Fruit fly (Drosophila melanogaster) whole organism, embryonic: ENCODE measurements around the gene CG14721.

Experiments used
- Adf1 ChIP-seq: fragments of 200-800 bp; sonication (Bioruptor generic); IDR thresholded peaks from 2 replicates; pipeline ENCODE4 v1.3.6; 2022; ENCODE audit warnings: missing biosample characterization, missing genetic modification characterization
- BtbVII ChIP-seq: fragments of 200-800 bp; sonication (Bioruptor generic); optimal IDR thresholded peaks from 3 replicates; lab custom pipeline; 2017; ENCODE audit warnings: missing biosample characterization, mild to moderate bottlenecking, missing genetic modification characterization
- CG10274 ChIP-seq: fragments of 200-800 bp; sonication (Bioruptor generic); optimal IDR thresholded peaks from 3 replicates; lab custom pipeline; 2017; ENCODE audit warnings: missing biosample characterization, mild to moderate bottlenecking, missing genetic modification characterization
- CG11723 ChIP-seq: fragments of 200-800 bp; sonication (Bioruptor generic); optimal IDR thresholded peaks from 2 replicates; lab custom pipeline; 2017; ENCODE audit warnings: missing biosample characterization, mild to moderate bottlenecking, missing genetic modification characterization
- CG12155 ChIP-seq: fragments of 200-800 bp; sonication (Bioruptor generic); optimal IDR thresholded peaks from 3 replicates; lab custom pipeline; 2016; ENCODE audit warnings: missing biosample characterization, missing genetic modification characterization
- CG12219 ChIP-seq: fragments of 200-800 bp; sonication (Bioruptor generic); optimal IDR thresholded peaks from 3 replicates; lab custom pipeline; 2018; ENCODE audit warnings: missing biosample characterization, mild to moderate bottlenecking, missing genetic modification characterization
- CG13624 ChIP-seq: fragments of 200-800 bp; sonication (Bioruptor generic); optimal IDR thresholded peaks from 2 replicates; lab custom pipeline; 2016; ENCODE audit warnings: missing biosample characterization, missing genetic modification characterization
- CG14050 ChIP-seq: fragments of 200-800 bp; sonication (Bioruptor generic); IDR thresholded peaks from 3 replicates; pipeline ENCODE4 v1.3.6; 2022; ENCODE audit warnings: missing biosample characterization, missing genetic modification characterization
- CG17359 ChIP-seq: fragments of 200-800 bp; sonication (Bioruptor generic); optimal IDR thresholded peaks from 3 replicates; lab custom pipeline; 2018; ENCODE audit warnings: missing biosample characterization, mild to moderate bottlenecking, missing genetic modification characterization, moderate library complexity
- CG2678 ChIP-seq: fragments of 200-800 bp; sonication (Bioruptor generic); optimal IDR thresholded peaks from 3 replicates; lab custom pipeline; 2019; ENCODE audit warnings: missing biosample characterization, mild to moderate bottlenecking, missing genetic modification characterization, moderate library complexity
- CG33557 ChIP-seq: fragments of 200-800 bp; sonication (Bioruptor generic); optimal IDR thresholded peaks from 2 replicates; lab custom pipeline; 2019; ENCODE audit warnings: missing biosample characterization, mild to moderate bottlenecking, missing genetic modification characterization, moderate library complexity
- CG5953 ChIP-seq: fragments of 200-800 bp; sonication (Bioruptor generic); IDR thresholded peaks from 2 replicates; pipeline ENCODE4 v1.3.6; 2022; ENCODE audit warnings: missing biosample characterization, missing genetic modification characterization
- CG6683 ChIP-seq: fragments of 200-800 bp; sonication (Bioruptor generic); optimal IDR thresholded peaks from 2 replicates; lab custom pipeline; 2017; ENCODE audit warnings: missing biosample characterization, mild to moderate bottlenecking, missing genetic modification characterization, missing genetic modification reagents
- CG8089 ChIP-seq: fragments of 200-800 bp; sonication (Bioruptor generic); optimal IDR thresholded peaks from 3 replicates; lab custom pipeline; 2016; ENCODE audit warnings: missing biosample characterization, missing genetic modification characterization
- CG8765 ChIP-seq: fragments of 200-800 bp; sonication (Bioruptor generic); IDR thresholded peaks from 2 replicates; pipeline ENCODE4 v1.3.6; 2022; ENCODE audit warnings: missing biosample characterization, missing genetic modification characterization
- CoRest ChIP-seq: fragments of 200-800 bp; sonication (Bioruptor generic); optimal IDR thresholded peaks from 3 replicates; lab custom pipeline; 2018; ENCODE audit warnings: missing biosample characterization, mild to moderate bottlenecking, missing genetic modification characterization, moderate library complexity
- D19A ChIP-seq: fragments of 200-800 bp; optimal IDR thresholded peaks from 3 replicates; lab custom pipeline; 2019; ENCODE audit warnings: missing biosample characterization, mild to moderate bottlenecking, missing genetic modification characterization, moderate library complexity
- Doc2 ChIP-seq: fragments of 200-800 bp; sonication (Bioruptor generic); IDR thresholded peaks from 2 replicates; pipeline ENCODE4 v1.3.6; 2022; ENCODE audit warnings: missing biosample characterization, missing genetic modification characterization
- Dref ChIP-seq: fragments of 200-800 bp; sonication (Bioruptor generic); IDR thresholded peaks from 2 replicates; pipeline ENCODE4 v1.3.6; 2022; ENCODE audit warnings: missing biosample characterization, missing genetic modification characterization
- E2f1 ChIP-seq: fragments of 200-800 bp; sonication (Bioruptor generic); IDR thresholded peaks from 2 replicates; pipeline ENCODE4 v1.3.6; 2022; ENCODE audit warnings: missing biosample characterization, missing genetic modification characterization
- Elba2 ChIP-seq: fragments of 200-800 bp; sonication (Bioruptor generic); optimal IDR thresholded peaks from 3 replicates; lab custom pipeline; 2016; ENCODE audit warnings: missing biosample characterization, missing genetic modification characterization
- Lpt ChIP-seq: fragments of >200 bp; optimal IDR thresholded peaks from 2 replicates; lab custom pipeline; 2018; ENCODE audit warnings: missing biosample characterization, missing genetic modification characterization
- Max ChIP-seq: fragments of 200-800 bp; sonication (Bioruptor generic); optimal IDR thresholded peaks from 2 replicates; lab custom pipeline; 2016; ENCODE audit warnings: missing biosample characterization, mild to moderate bottlenecking, missing genetic modification characterization
- Myb ChIP-seq: fragments of 200-800 bp; sonication (Bioruptor generic); optimal IDR thresholded peaks from 2 replicates; lab custom pipeline; 2016; ENCODE audit warnings: missing biosample characterization, missing genetic modification characterization
- NC2β ChIP-seq: fragments of 200-800 bp; sonication (Bioruptor generic); optimal IDR thresholded peaks from 2 replicates; lab custom pipeline; 2016; ENCODE audit warnings: missing biosample characterization, missing genetic modification characterization
- Nf-YA ChIP-seq: fragments of 200-800 bp; sonication (Bioruptor generic); IDR thresholded peaks from 2 replicates; pipeline ENCODE4 v1.3.6; 2022; ENCODE audit warnings: missing biosample characterization, missing genetic modification characterization
- Ravus ChIP-seq: fragments of 200-800 bp; sonication (Bioruptor generic); IDR thresholded peaks from 2 replicates; pipeline ENCODE4 v1.3.6; 2022; ENCODE audit warnings: missing biosample characterization, missing genetic modification characterization
- Rfx ChIP-seq: fragments of 200-800 bp; sonication (Bioruptor generic); IDR thresholded peaks from 2 replicates; pipeline ENCODE4 v1.3.6; 2022; ENCODE audit warnings: missing biosample characterization, missing genetic modification characterization
- Side ChIP-seq: fragments of 200-800 bp; sonication (Bioruptor generic); optimal IDR thresholded peaks from 2 replicates; lab custom pipeline; 2016; ENCODE audit warnings: missing biosample characterization, missing genetic modification characterization
- Sin3A ChIP-seq: fragments of >200 bp; optimal IDR thresholded peaks from 2 replicates; lab custom pipeline; 2018
- Taf1 ChIP-seq: fragments of 200-800 bp; sonication (Bioruptor generic); IDR thresholded peaks from 2 replicates; pipeline ENCODE4 v1.3.6; 2022; ENCODE audit warnings: missing biosample characterization, missing genetic modification characterization
- Xbp1 ChIP-seq: fragments of 200-800 bp; sonication (Bioruptor generic); optimal IDR thresholded peaks from 3 replicates; lab custom pipeline; 2016; ENCODE audit warnings: missing biosample characterization, mild to moderate bottlenecking, missing genetic modification characterization
- ash1 ChIP-seq: fragments of 200-800 bp; sonication (Bioruptor generic); optimal IDR thresholded peaks from 2 replicates; lab custom pipeline; 2018; ENCODE audit warnings: missing biosample characterization, mild to moderate bottlenecking, missing genetic modification characterization
- br ChIP-seq: fragments of >200 bp; optimal IDR thresholded peaks from 2 replicates; lab custom pipeline; 2017
- crc ChIP-seq: fragments of 200-800 bp; sonication (Bioruptor generic); optimal IDR thresholded peaks from 2 replicates; lab custom pipeline; 2016; ENCODE audit warnings: missing biosample characterization, missing genetic modification characterization
- crp ChIP-seq, 2 experiments: fragments of 200-800 bp; sonication (Bioruptor generic); optimal IDR thresholded peaks; 2 replicates in 1 of 2; 3 replicates in 1 of 2; lab custom pipeline; 2017; ENCODE audit warnings: missing biosample characterization in 2 of 2, missing genetic modification characterization in 2 of 2, mild to moderate bottlenecking in 1 of 2, moderate library complexity in 1 of 2
- da ChIP-seq: fragments of 200-800 bp; sonication (Bioruptor generic); optimal IDR thresholded peaks from 2 replicates; lab custom pipeline; 2016; ENCODE audit warnings: missing biosample characterization, missing genetic modification characterization
- fd64A ChIP-seq: fragments of 200-800 bp; sonication (Bioruptor generic); optimal IDR thresholded peaks from 3 replicates; lab custom pipeline; 2018; ENCODE audit warnings: missing biosample characterization, mild to moderate bottlenecking, missing genetic modification characterization
- fd96Cb ChIP-seq: fragments of 200-800 bp; sonication (Bioruptor generic); optimal IDR thresholded peaks from 2 replicates; lab custom pipeline; 2018; ENCODE audit warnings: missing biosample characterization, mild to moderate bottlenecking, missing genetic modification characterization, moderate library complexity
- grn ChIP-seq: fragments of 200-800 bp; sonication (Bioruptor generic); optimal IDR thresholded peaks from 3 replicates; lab custom pipeline; 2017; ENCODE audit warnings: missing biosample characterization, missing genetic modification characterization
- h ChIP-seq: fragments of >200 bp; optimal IDR thresholded peaks from 2 replicates; lab custom pipeline; 2017
- klu ChIP-seq: fragments of 200-800 bp; sonication (Bioruptor generic); IDR thresholded peaks from 2 replicates; pipeline ENCODE4 v1.3.6; 2022; ENCODE audit warnings: missing biosample characterization, missing genetic modification characterization
- nom ChIP-seq: fragments of 200-800 bp; sonication (Bioruptor generic); optimal IDR thresholded peaks from 2 replicates; lab custom pipeline; 2017; ENCODE audit warnings: missing biosample characterization, missing genetic modification characterization, mild to moderate bottlenecking, moderate library complexity, missing genetic modification reagents
- onecut ChIP-seq: fragments of 200-800 bp; sonication (Bioruptor generic); IDR thresholded peaks from 2 replicates; pipeline ENCODE4 v1.3.6; 2022; ENCODE audit warnings: missing biosample characterization, missing genetic modification characterization
- rib ChIP-seq: fragments of 200-800 bp; sonication (Bioruptor generic); IDR thresholded peaks from 2 replicates; pipeline ENCODE4 v1.3.6; 2022; ENCODE audit warnings: missing biosample characterization, missing genetic modification characterization
- ro ChIP-seq: fragments of 200-800 bp; sonication (Bioruptor generic); IDR thresholded peaks from 2 replicates; pipeline ENCODE4 v1.3.6; 2022; ENCODE audit warnings: missing biosample characterization, missing genetic modification characterization
- row ChIP-seq: fragments of 200-800 bp; sonication (Bioruptor generic); IDR thresholded peaks from 3 replicates; pipeline ENCODE4 v1.3.6; 2022; ENCODE audit warnings: missing biosample characterization, missing genetic modification characterization
- sd ChIP-seq: fragments of 200-800 bp; sonication (Bioruptor generic); optimal IDR thresholded peaks from 3 replicates; lab custom pipeline; 2018; ENCODE audit warnings: missing biosample characterization, mild to moderate bottlenecking, missing genetic modification characterization, moderate library complexity
- seq ChIP-seq: fragments of 200-800 bp; sonication (Bioruptor generic); IDR thresholded peaks from 2 replicates; pipeline ENCODE4 v1.3.6; 2022; ENCODE audit warnings: missing biosample characterization, missing genetic modification characterization
- sqz ChIP-seq: fragments of 200-800 bp; sonication (Bioruptor generic); optimal IDR thresholded peaks from 3 replicates; lab custom pipeline; 2018; ENCODE audit warnings: missing biosample characterization, mild to moderate bottlenecking, missing genetic modification characterization
- trh ChIP-seq: fragments of 200-800 bp; sonication (Bioruptor generic); optimal IDR thresholded peaks from 2 replicates; lab custom pipeline; 2016; ENCODE audit warnings: missing biosample characterization, missing genetic modification characterization
- ttk ChIP-seq: fragments of 200-800 bp; sonication (Bioruptor generic); IDR thresholded peaks from 2 replicates; pipeline ENCODE4 v2.1.2; 2022; ENCODE audit warnings: missing biosample characterization, missing genetic modification characterization
- yki ChIP-seq: fragments of >200 bp; optimal IDR thresholded peaks from 3 replicates; lab custom pipeline; 2018

The CG14721 gene

DNA sequence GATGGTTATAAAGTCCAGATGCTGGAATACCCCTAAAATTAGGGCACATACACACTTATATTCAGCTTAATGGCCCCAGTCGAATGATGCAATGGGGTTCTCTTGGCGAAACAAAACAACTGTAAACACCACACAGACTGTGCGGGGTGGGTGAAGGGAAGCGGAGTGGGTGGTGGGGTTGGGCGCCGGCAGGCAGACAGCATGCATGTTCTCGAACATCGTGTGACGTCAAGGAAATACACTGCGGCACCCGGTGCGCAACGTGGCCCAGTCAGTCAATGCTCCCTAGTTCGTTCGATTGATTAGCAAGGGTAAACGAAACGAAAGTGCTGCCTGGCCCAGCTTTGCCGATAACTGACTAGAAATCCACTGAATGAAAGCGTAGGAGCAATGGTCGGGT is 27.3 kb downstream of the CG14721 start (continued):
- no peak for TF ChIP-seq CG10274
- no peak for TF ChIP-seq CG8765
- no peak for TF ChIP-seq fd96Cb (tag; lab: Kevin White, UChicago)
- TF ChIP-seq seq: no peak
- no peak for TF ChIP-seq Doc2
- TF ChIP-seq sqz (GFP tag; lab: Kevin White, UChicago): no peak
- no peak for TF ChIP-seq Ravus (GFP tag; lab: Robert Waterston, UW)
- TF ChIP-seq Dref: no peak
- peak; percentile 5 for TF ChIP-seq BtbVII (GFP tag; lab: Kevin White, UChicago)
- no peak for TF ChIP-seq CG33557 (GFP tag; lab: Kevin White, UChicago)
- TF ChIP-seq yki: no peak
- no peak for TF ChIP-seq grn (GFP tag; lab: Kevin White, UChicago)
- TF ChIP-seq Nf-YA (GFP tag; lab: Robert Waterston, UW): no peak
- TF ChIP-seq h (lab: Kevin White, UChicago): no peak
- no peak for TF ChIP-seq Adf1 (GFP tag; lab: Robert Waterston, UW)
- no peak for TF ChIP-seq sd (tag; lab: Kevin White, UChicago)
- no peak for TF ChIP-seq trh
- no peak for TF ChIP-seq Rfx (GFP tag; lab: Robert Waterston, UW)
- no peak for TF ChIP-seq ash1 (GFP tag; lab: Kevin White, UChicago)
- no peak for TF ChIP-seq Xbp1 (GFP tag; lab: Kevin White, UChicago)
- TF ChIP-seq CG8089 (GFP tag; lab: Kevin White, UChicago): no peak
- no peak for TF ChIP-seq D19A (tag; lab: Kevin White, UChicago)
- TF ChIP-seq Taf1 (GFP tag; lab: Robert Waterston, UW): no peak
- TF ChIP-seq Max (GFP tag; lab: Kevin White, UChicago): no peak
- no peak for TF ChIP-seq da (GFP tag; lab: Kevin White, UChicago)
- TF ChIP-seq CG6683: no peak
- TF ChIP-seq CG2678: peak; percentile 4
- peak; percentile 35 for TF ChIP-seq CG17359 (tag; lab: Kevin White, UChicago)
- no peak for TF ChIP-seq onecut (GFP tag; lab: Robert Waterston, UW)
- no peak for TF ChIP-seq ro (GFP tag; lab: Robert Waterston, UW)
- no peak for TF ChIP-seq CG14050
- TF ChIP-seq crc (GFP tag; lab: Kevin White, UChicago): no peak
- no peak for TF ChIP-seq CG12155
- TF ChIP-seq klu (GFP tag; lab: Robert Waterston, UW): no peak
- TF ChIP-seq crp (GFP tag; optimal IDR thresholded peaks at IDR 0.05; lab: Kevin White, UChicago): no peak
- TF ChIP-seq rib (GFP tag; lab: Robert Waterston, UW): no peak
- TF ChIP-seq Elba2 (GFP tag; lab: Kevin White, UChicago): no peak
- TF ChIP-seq CG12219 (GFP tag; lab: Kevin White, UChicago): no peak
- no peak for TF ChIP-seq Sin3A (lab: Kevin White, UChicago)
- no peak for TF ChIP-seq row (GFP tag; lab: Robert Waterston, UW)
- no peak for TF ChIP-seq Lpt (GFP tag; lab: Kevin White, UChicago)
- no peak for TF ChIP-seq CG5953
- TF ChIP-seq nom (GFP tag; lab: Kevin White, UChicago): peak; percentile 27
- TF ChIP-seq fd64A (GFP tag; lab: Kevin White, UChicago): peak; percentile 28
- no peak for TF ChIP-seq Myb (GFP tag; lab: Kevin White, UChicago)
- TF ChIP-seq Side: no peak
- TF ChIP-seq CoRest (tag; lab: Kevin White, UChicago): no peak
- TF ChIP-seq ttk: no peak
- no peak for TF ChIP-seq CG11723 (GFP tag; lab: Kevin White, UChicago)
- no peak for TF ChIP-seq br (lab: Kevin White, UChicago)
- no peak for TF ChIP-seq NC2β (GFP tag; lab: Kevin White, UChicago)
- TF ChIP-seq CG13624 (GFP tag; lab: Kevin White, UChicago): no peak
- no peak for TF ChIP-seq E2f1
